Fruit fly (Drosophila melanogaster) S2 (cell line): ENCODE measurements around the gene p38c.

Experiments used
- CG8478 ChIP-seq: fragments of >200 bp; optimal IDR thresholded peaks from 2 replicates; lab custom pipeline; 2018
- CTCF ChIP-seq, 2 experiments: fragments of >200 bp; optimal IDR thresholded peaks; 2 replicates each; lab custom pipeline; 2018

- TF ChIP-seq CTCF (optimal IDR thresholded peaks at IDR 0.05; lab: Kevin White, UChicago) (no peak), CG8478 (lab: Kevin White, UChicago) (no peak)
Observed at dm6 chr3R:24108902-24109389, 41.1 kb downstream of the p38c start, which contains the start of the genes eIF4EHP and CG18428.
